Worm (Caenorhabditis elegans) whole organism, L4 larva: Measurements from ENCODE around the gene R05G6.3.

Source experiments
- ZK546.5 ChIP-seq, 2 experiments: sonication (generic microtip); optimal IDR thresholded peaks; 2 replicates each; lab custom pipeline; 2017; ENCODE audit warnings: missing biosample characterization in 2 of 2, missing genetic modification characterization in 2 of 2
- attf-4 ChIP-seq: sonication (generic microtip); optimal IDR thresholded peaks from 3 replicates; lab custom pipeline; 2017; ENCODE audit warnings: missing biosample characterization, missing genetic modification characterization
- ceh-82 ChIP-seq: sonication (generic microtip); optimal IDR thresholded peaks from 2 replicates; lab custom pipeline; 2017; ENCODE audit warnings: missing biosample characterization, missing genetic modification characterization
- jun-1 ChIP-seq: fragments of 150-350 bp; optimal IDR thresholded peaks from 2 replicates; lab custom pipeline; 2014; ENCODE audit warnings: missing biosample characterization, missing genetic modification reagents, missing genetic modification characterization
- lin-13 ChIP-seq: fragments of 150-350 bp; optimal IDR thresholded peaks from 2 replicates; lab custom pipeline; 2014; ENCODE audit warnings: missing biosample characterization, missing genetic modification reagents, missing genetic modification characterization
- madf-9 ChIP-seq: fragments of 200-800 bp; sonication (Bioruptor generic); conservative IDR thresholded peaks from 2 replicates; pipeline ENCODE4 v1.3.6; 2022; ENCODE audit warnings: missing genetic modification reagents, missing genetic modification characterization, missing compliant biosample characterization
- mdt-29 ChIP-seq: fragments of 200-800 bp; sonication (Bioruptor generic); IDR thresholded peaks from 2 replicates; pipeline ENCODE4 v1.3.6; 2022; ENCODE audit warnings: missing genetic modification reagents, missing genetic modification characterization, missing compliant biosample characterization
- nhr-28 ChIP-seq: fragments of 150-350 bp; optimal IDR thresholded peaks from 2 replicates; lab custom pipeline; 2014; ENCODE audit warnings: missing biosample characterization, missing genetic modification characterization
- ztf-7 ChIP-seq: fragments of 150-350 bp; optimal IDR thresholded peaks from 2 replicates; lab custom pipeline; 2014; ENCODE audit warnings: missing biosample characterization, missing genetic modification characterization

DNA sequence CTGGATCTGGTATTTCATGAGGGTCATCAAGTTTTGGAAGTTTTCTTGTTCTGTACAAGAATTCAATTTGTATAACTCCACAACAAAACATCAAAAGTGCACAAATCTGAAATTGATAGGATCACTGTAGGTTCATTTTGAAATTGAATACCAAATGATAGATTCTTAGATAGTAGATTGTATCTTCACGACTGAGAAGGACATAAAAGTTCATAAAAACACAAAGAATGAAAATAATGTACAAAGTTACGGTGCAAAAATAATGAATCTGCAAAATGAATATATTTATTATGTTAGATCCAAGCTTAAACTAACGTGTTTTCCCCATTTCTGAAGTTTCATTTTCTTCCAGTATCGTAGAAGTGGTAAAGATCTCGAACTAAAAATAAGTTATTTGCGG is 15.4 kb upstream of the R05G6.3 start:
- TF ChIP-seq madf-9 (GFP tag; lab: Robert Waterston, UW), result no peak
- no peak for TF ChIP-seq mdt-29 (GFP tag; lab: Robert Waterston, UW)
- TF ChIP-seq ZK546.5 (tag; optimal IDR thresholded peaks at IDR 0.05; lab: Kevin White, UChicago), result no peak
- TF ChIP-seq jun-1 (tag; lab: Kevin White, UChicago), result no peak
- no peak for TF ChIP-seq lin-13
- TF ChIP-seq ztf-7 (tag; lab: Kevin White, UChicago), result no peak
- no peak for TF ChIP-seq nhr-28
- no peak for TF ChIP-seq attf-4
- TF ChIP-seq ceh-82 (tag; lab: Kevin White, UChicago), result no peak
